Worm (Caenorhabditis elegans) whole organism, late embryonic: ENCODE measurements around the gene aex-2.
A peak's percentile ranks its signal among the peaks of the same experiment; 100 is the strongest.

Experiments used
- C08G9.2 ChIP-seq: sonication (generic microtip); optimal IDR thresholded peaks from 2 replicates; lab custom pipeline; 2016; ENCODE audit warnings: mild to moderate bottlenecking, missing genetic modification characterization, moderate library complexity, missing compliant biosample characterization
- C38D4.7 ChIP-seq: fragments of 200-800 bp; sonication (Bioruptor generic); optimal IDR thresholded peaks from 2 replicates; lab custom pipeline; 2018; ENCODE audit warnings: mild to moderate bottlenecking, missing genetic modification characterization, moderate library complexity, missing compliant biosample characterization
- K02D7.2 ChIP-seq: sonication (generic microtip); optimal IDR thresholded peaks from 2 replicates; lab custom pipeline; 2017; ENCODE audit warnings: mild to moderate bottlenecking, missing genetic modification characterization, missing compliant biosample characterization
- K09A11.1 ChIP-seq: sonication (generic microtip); optimal IDR thresholded peaks from 2 replicates; lab custom pipeline; 2017; ENCODE audit warnings: antibody characterized with exemption, mild to moderate bottlenecking, missing genetic modification characterization, missing compliant biosample characterization; ENCODE audit not compliant: insufficient read depth
- T23F11.4 ChIP-seq: fragments of 200-800 bp; sonication (Bioruptor generic); optimal IDR thresholded peaks from 2 replicates; lab custom pipeline; 2018; ENCODE audit warnings: mild to moderate bottlenecking, missing genetic modification characterization, missing compliant biosample characterization
- ceh-14 ChIP-seq: sonication (generic microtip); optimal IDR thresholded peaks from 2 replicates; lab custom pipeline; 2016; ENCODE audit warnings: missing genotype, missing genetic modification characterization, missing compliant biosample characterization
- ceh-19 ChIP-seq: fragments of 200-800 bp; sonication (Bioruptor generic); optimal IDR thresholded peaks from 2 replicates; lab custom pipeline; 2018; ENCODE audit warnings: mild to moderate bottlenecking, missing genetic modification characterization, missing compliant biosample characterization
- ceh-22 ChIP-seq: sonication (generic microtip); optimal IDR thresholded peaks from 2 replicates; lab custom pipeline; 2017; ENCODE audit warnings: missing biosample characterization, missing genetic modification characterization
- ceh-24 ChIP-seq: sonication (generic microtip); optimal IDR thresholded peaks from 2 replicates; lab custom pipeline; 2016; ENCODE audit warnings: mild to moderate bottlenecking, missing genetic modification characterization, missing compliant biosample characterization
- ceh-45 ChIP-seq: fragments of 200-800 bp; sonication (Bioruptor generic); IDR thresholded peaks from 2 replicates; pipeline ENCODE4 v1.3.6; 2022; ENCODE audit warnings: missing genetic modification reagents, missing genetic modification characterization, missing compliant biosample characterization
- ceh-48 ChIP-seq: sonication (generic microtip); optimal IDR thresholded peaks from 2 replicates; lab custom pipeline; 2016; ENCODE audit warnings: missing genetic modification characterization, inconsistent platforms, missing compliant biosample characterization
- ceh-6 ChIP-seq: fragments of 200-800 bp; sonication (Bioruptor generic); optimal IDR thresholded peaks from 2 replicates; lab custom pipeline; 2018; ENCODE audit warnings: mild to moderate bottlenecking, missing genetic modification characterization, missing compliant biosample characterization
- ceh-9 ChIP-seq: sonication (generic microtip); optimal IDR thresholded peaks from 2 replicates; lab custom pipeline; 2016; ENCODE audit warnings: mild to moderate bottlenecking, missing genetic modification characterization, inconsistent platforms, missing compliant biosample characterization
- dve-1 ChIP-seq: sonication (generic microtip); optimal IDR thresholded peaks from 2 replicates; lab custom pipeline; 2017; ENCODE audit warnings: antibody characterized with exemption, mild to moderate bottlenecking, missing genetic modification characterization, missing compliant biosample characterization
- elt-4 ChIP-seq: sonication (generic microtip); optimal IDR thresholded peaks from 2 replicates; lab custom pipeline; 2016; ENCODE audit warnings: missing genetic modification characterization, missing compliant biosample characterization
- ets-4 ChIP-seq: sonication (generic microtip); optimal IDR thresholded peaks from 2 replicates; lab custom pipeline; 2016; ENCODE audit warnings: missing genetic modification characterization, missing compliant biosample characterization
- fax-1 ChIP-seq: sonication (generic microtip); optimal IDR thresholded peaks from 2 replicates; lab custom pipeline; 2016; ENCODE audit warnings: missing genotype, missing genetic modification characterization, missing compliant biosample characterization
- fkh-10 ChIP-seq: fragments of 150-350 bp; optimal IDR thresholded peaks from 2 replicates; lab custom pipeline; 2014; ENCODE audit warnings: missing biosample characterization, missing genetic modification reagents, missing genetic modification characterization
- hlh-30 ChIP-seq: sonication (generic microtip); optimal IDR thresholded peaks from 2 replicates; lab custom pipeline; 2017; ENCODE audit warnings: antibody characterized with exemption, missing genetic modification characterization, missing compliant biosample characterization; ENCODE audit not compliant: insufficient read depth
- hlh-8 ChIP-seq: sonication (generic microtip); optimal IDR thresholded peaks from 2 replicates; lab custom pipeline; 2016; ENCODE audit warnings: missing genotype, missing genetic modification characterization, missing compliant biosample characterization
- nhr-11 ChIP-seq: fragments of 150-350 bp; optimal IDR thresholded peaks from 2 replicates; lab custom pipeline; 2014; ENCODE audit warnings: missing biosample characterization, missing genetic modification characterization
- nhr-232 ChIP-seq: sonication (generic microtip); optimal IDR thresholded peaks from 2 replicates; lab custom pipeline; 2016; ENCODE audit warnings: missing genetic modification characterization, missing compliant biosample characterization
- pag-3 ChIP-seq: sonication (generic microtip); optimal IDR thresholded peaks from 2 replicates; lab custom pipeline; 2016; ENCODE audit warnings: missing compliant biosample characterization, missing genetic modification characterization, borderline replicate concordance
- pat-9 ChIP-seq: fragments of 200-800 bp; sonication (Bioruptor generic); optimal IDR thresholded peaks from 2 replicates; lab custom pipeline; 2018; ENCODE audit warnings: mild to moderate bottlenecking, missing genetic modification characterization, moderate library complexity, missing compliant biosample characterization
- pha-2 ChIP-seq: sonication (generic microtip); optimal IDR thresholded peaks from 2 replicates; lab custom pipeline; 2017; ENCODE audit warnings: mild to moderate bottlenecking, missing genetic modification characterization, missing compliant biosample characterization
- pha-4 ChIP-seq: fragments of 150-350 bp; optimal IDR thresholded peaks from 2 replicates; lab custom pipeline; 2018; ENCODE audit warnings: missing biosample characterization, missing genetic modification reagents, missing genetic modification characterization
- sdc-2 ChIP-seq: sonication (generic microtip); optimal IDR thresholded peaks from 2 replicates; lab custom pipeline; 2016; ENCODE audit warnings: missing genotype, missing genetic modification characterization, missing compliant biosample characterization
- tbx-2 ChIP-seq: sonication (generic microtip); optimal IDR thresholded peaks from 2 replicates; lab custom pipeline; 2016; ENCODE audit warnings: missing genetic modification characterization, missing compliant biosample characterization
- tbx-7 ChIP-seq: sonication (generic microtip); optimal IDR thresholded peaks from 2 replicates; lab custom pipeline; 2016; ENCODE audit warnings: missing genotype, missing genetic modification characterization, missing compliant biosample characterization
- ttx-3 ChIP-seq: sonication (generic microtip); optimal IDR thresholded peaks from 2 replicates; lab custom pipeline; 2016; ENCODE audit warnings: missing genetic modification reagents, missing genetic modification characterization, missing compliant biosample characterization
- unc-42 ChIP-seq: sonication (generic microtip); optimal IDR thresholded peaks from 2 replicates; lab custom pipeline; 2016; ENCODE audit warnings: missing genotype, missing genetic modification characterization, missing compliant biosample characterization
- unc-55 ChIP-seq: sonication (generic microtip); optimal IDR thresholded peaks from 2 replicates; lab custom pipeline; 2017; ENCODE audit warnings: missing biosample characterization, missing genetic modification reagents, missing genetic modification characterization
- unc-86 ChIP-seq: sonication (generic microtip); optimal IDR thresholded peaks from 2 replicates; lab custom pipeline; 2016; ENCODE audit warnings: missing genetic modification characterization, missing compliant biosample characterization
- zip-5 ChIP-seq: sonication (generic microtip); optimal IDR thresholded peaks from 2 replicates; lab custom pipeline; 2016; ENCODE audit warnings: missing genetic modification characterization, missing compliant biosample characterization
- ztf-16 ChIP-seq: sonication (generic microtip); optimal IDR thresholded peaks from 2 replicates; lab custom pipeline; 2017; ENCODE audit warnings: missing genetic modification characterization, missing compliant biosample characterization

Gene aex-2

ce11 chrX:9665944-9666343, 13.0 kb upstream of the aex-2 start:
- TF ChIP-seq dve-1 (tag; lab: Kevin White, UChicago) (no peak), tbx-7 (tag; lab: Kevin White, UChicago) (no peak), ceh-48 (no peak), nhr-232 (tag; lab: Kevin White, UChicago) (no peak), K02D7.2 (tag; lab: Kevin White, UChicago) (no peak), ceh-19 (GFP tag; lab: Kevin White, UChicago) (no peak), C38D4.7 (no peak), T23F11.4 (GFP tag; lab: Kevin White, UChicago) (no peak), pag-3 (tag; lab: Kevin White, UChicago) (no peak), fkh-10 (GFP tag; lab: Kevin White, UChicago) (no peak), hlh-30 (tag; lab: Kevin White, UChicago) (no peak), ceh-6 (GFP tag; lab: Kevin White, UChicago) (no peak), tbx-2 (tag; lab: Kevin White, UChicago) (no peak), C08G9.2 (tag; lab: Kevin White, UChicago) (no peak), pha-2 (tag; lab: Kevin White, UChicago) (no peak), ttx-3 (tag; lab: Kevin White, UChicago) (no peak), hlh-8 (tag; lab: Kevin White, UChicago) (no peak), unc-42 (no peak), pha-4 (tag; lab: Kevin White, UChicago) (no peak)

- TF ChIP-seq ceh-19 (GFP tag; lab: Kevin White, UChicago) (no peak), sdc-2 (tag; lab: Kevin White, UChicago) (no peak), ets-4 (tag; lab: Kevin White, UChicago) (no peak)
These were observed 3.9 kb upstream of the aex-2 start for ce11 chrX:9656772-9657171.

- TF ChIP-seq hlh-8 (tag; lab: Kevin White, UChicago) (peak; percentile 11), ztf-16 (tag; lab: Kevin White, UChicago) (no peak)
These were observed 1.3 kb upstream of the aex-2 start for ce11 chrX:9654232-9654631.

- TF ChIP-seq fax-1 (no peak), ceh-24 (tag; lab: Kevin White, UChicago) (no peak), T23F11.4 (GFP tag; lab: Kevin White, UChicago) (no peak), pat-9 (no peak), ceh-45 (no peak), tbx-2 (tag; lab: Kevin White, UChicago) (no peak), unc-55 (GFP tag; lab: Kevin White, UChicago) (no peak), sdc-2 (tag; lab: Kevin White, UChicago) (no peak), ceh-14 (tag; lab: Kevin White, UChicago) (no peak), unc-42 (no peak), C38D4.7 (no peak), nhr-11 (tag; lab: Kevin White, UChicago) (no peak)
- TF ChIP-seq, all 69 proteins: peak for 0
These were observed 562 bp upstream of the aex-2 start for ce11 chrX:9653478-9653877.

- TF ChIP-seq fkh-10 (GFP tag; lab: Kevin White, UChicago) (no peak), tbx-7 (tag; lab: Kevin White, UChicago) (no peak), ceh-22 (tag; lab: Kevin White, UChicago) (no peak), zip-5 (tag; lab: Kevin White, UChicago) (no peak), unc-42 (peak; percentile 62), elt-4 (no peak), ceh-9 (tag; lab: Kevin White, UChicago) (no peak), K09A11.1 (tag; lab: Kevin White, UChicago) (no peak), unc-86 (tag; lab: Kevin White, UChicago) (no peak)
These were observed 4.8 kb downstream of the aex-2 start, which contains the start of gene F34H10.4 for ce11 chrX:9648098-9648574. Gene F34H10.4 (plus strand): TSS chrX:9648524.
